Fruit fly (Drosophila melanogaster) whole organism: ENCODE results near the gene CG15258.

Experiments used
- CG8478 ChIP-seq: fragments of >200 bp; optimal IDR thresholded peaks from 2 replicates; lab custom pipeline; 2018; ENCODE audit warnings: inconsistent platforms
- Dll ChIP-seq: fragments of >200 bp; optimal IDR thresholded peaks from 2 replicates; lab custom pipeline; 2017
- EcR ChIP-seq, 2 experiments: fragments of >200 bp; optimal IDR thresholded peaks; 2 replicates each; lab custom pipeline; 2017; ENCODE audit warnings: missing biosample characterization in 2 of 2, missing genetic modification characterization in 2 of 2, missing genetic modification reagents in 2 of 2
- pan ChIP-seq: fragments of >200 bp; optimal IDR thresholded peaks from 2 replicates; lab custom pipeline; 2017
- psq ChIP-seq: fragments of >200 bp; optimal IDR thresholded peaks from 2 replicates; lab custom pipeline; 2017
- usp ChIP-seq: fragments of >200 bp; optimal IDR thresholded peaks from 2 replicates; lab custom pipeline; 2017; ENCODE audit warnings: missing biosample characterization, missing genetic modification characterization, mixed read lengths

- TF ChIP-seq Dll (lab: Kevin White, UChicago) (no peak), CG8478 (lab: Kevin White, UChicago) (no peak), psq (lab: Kevin White, UChicago) (no peak), pan (lab: Kevin White, UChicago) (no peak), EcR (GFP tag; optimal IDR thresholded peaks at IDR 0.05; lab: Kevin White, UChicago) (no peak), usp (no peak)
Observed at dm6 chr2L:15392371-15392770, 30.9 kb upstream of the CG15258 start.
